Fruit fly (Drosophila melanogaster) Kc167 (cell line): ENCODE measurements around the gene Syx16.

Experiments
- Myc ChIP-seq: fragments of >200 bp; optimal IDR thresholded peaks from 2 replicates; lab custom pipeline; 2017; ENCODE audit warnings: missing external identifiers
- Sin3A ChIP-seq: fragments of >200 bp; optimal IDR thresholded peaks from 2 replicates; lab custom pipeline; 2018; ENCODE audit warnings: missing external identifiers
- h ChIP-seq: fragments of >200 bp; optimal IDR thresholded peaks from 3 replicates; lab custom pipeline; 2018; ENCODE audit warnings: missing external identifiers
- insv ChIP-seq: fragments of >200 bp; optimal IDR thresholded peaks from 3 replicates; lab custom pipeline; 2018; ENCODE audit warnings: missing external identifiers
- psq ChIP-seq: fragments of >200 bp; optimal IDR thresholded peaks from 2 replicates; lab custom pipeline; 2017; ENCODE audit warnings: missing external identifiers
- ttk ChIP-seq: sonication (Bioruptor generic); optimal IDR thresholded peaks from 2 replicates; lab custom pipeline; 2017; ENCODE audit warnings: missing external identifiers

The Syx16 gene

DNA sequence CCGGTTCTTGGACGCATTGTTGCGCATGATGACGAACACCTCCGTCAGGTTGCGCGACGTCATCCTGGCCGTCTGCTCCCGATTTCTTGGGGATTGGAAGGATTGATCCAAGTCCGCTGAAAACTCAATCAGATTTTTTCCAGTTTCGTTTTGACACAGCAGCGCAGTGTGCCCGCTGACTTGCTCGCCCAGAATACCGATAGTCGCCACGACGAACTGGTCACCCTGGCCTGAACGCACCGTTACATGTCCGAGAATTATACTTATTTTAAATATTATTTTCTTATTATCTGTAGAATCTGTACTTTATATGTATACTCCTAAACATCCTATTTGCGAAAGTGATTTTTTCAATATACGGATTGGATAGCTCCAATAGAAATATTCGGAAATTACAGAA lies at the start of gene Syx16:
Gene Syx16 (minus strand): TSS at position 172 of the 400 bp plus-strand sequence.
- TF ChIP-seq h (lab: Kevin White, UChicago) (no peak), insv (lab: Kevin White, UChicago) (no peak), Myc (lab: Kevin White, UChicago) (no peak), psq (lab: Kevin White, UChicago) (no peak), Sin3A (lab: Kevin White, UChicago) (no peak), ttk (lab: Kevin White, UChicago) (no peak)

DNA sequence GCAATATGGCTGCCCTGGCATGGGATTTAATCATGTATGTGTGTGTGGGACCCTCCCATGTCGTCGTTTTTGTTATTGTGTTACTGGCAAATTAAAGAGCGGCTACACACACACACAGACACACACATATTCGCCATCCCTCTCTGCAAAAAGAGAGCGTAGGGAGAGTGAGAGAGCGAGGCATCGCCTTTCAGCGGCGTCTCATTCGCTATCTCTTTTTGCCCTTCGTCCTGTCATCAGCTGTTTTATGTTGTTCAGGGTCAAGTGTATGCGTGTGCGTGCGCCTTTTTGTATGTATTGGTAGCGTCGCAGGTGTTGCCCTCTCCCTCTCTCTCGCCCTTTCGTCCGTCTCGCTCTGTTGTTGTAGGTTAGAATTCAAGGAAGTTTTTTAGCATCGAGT lies 43.3 kb upstream of the Syx16 start:
- TF ChIP-seq insv (lab: Kevin White, UChicago) (no peak), Sin3A (lab: Kevin White, UChicago) (no peak), ttk (lab: Kevin White, UChicago) (no peak), psq (lab: Kevin White, UChicago) (no peak)

DNA sequence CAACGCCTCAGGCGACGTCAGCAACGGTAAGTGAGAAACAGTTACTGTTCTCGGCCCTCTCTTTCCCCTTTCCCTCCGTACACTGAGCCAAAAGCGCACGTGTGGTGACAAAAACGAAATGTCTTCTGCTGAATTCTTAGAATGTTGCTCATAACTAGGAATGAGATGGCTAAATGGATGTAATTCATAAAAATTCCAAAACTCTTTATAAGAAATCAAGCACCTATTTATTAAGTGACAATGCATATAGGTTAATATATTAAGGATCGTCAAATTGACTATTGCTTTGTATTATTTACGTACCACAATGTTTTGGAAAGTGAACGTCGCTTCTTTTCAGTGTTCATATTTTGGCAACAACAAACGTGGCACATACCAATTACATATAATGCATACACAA lies 41.0 kb upstream of the Syx16 start:
- TF ChIP-seq Sin3A (lab: Kevin White, UChicago) = no peak
- no peak for TF ChIP-seq insv (lab: Kevin White, UChicago)
- TF ChIP-seq h (lab: Kevin White, UChicago) = no peak
- TF ChIP-seq psq (lab: Kevin White, UChicago) = no peak
- TF ChIP-seq ttk (lab: Kevin White, UChicago) = no peak
- no peak for TF ChIP-seq Myc (lab: Kevin White, UChicago)

DNA sequence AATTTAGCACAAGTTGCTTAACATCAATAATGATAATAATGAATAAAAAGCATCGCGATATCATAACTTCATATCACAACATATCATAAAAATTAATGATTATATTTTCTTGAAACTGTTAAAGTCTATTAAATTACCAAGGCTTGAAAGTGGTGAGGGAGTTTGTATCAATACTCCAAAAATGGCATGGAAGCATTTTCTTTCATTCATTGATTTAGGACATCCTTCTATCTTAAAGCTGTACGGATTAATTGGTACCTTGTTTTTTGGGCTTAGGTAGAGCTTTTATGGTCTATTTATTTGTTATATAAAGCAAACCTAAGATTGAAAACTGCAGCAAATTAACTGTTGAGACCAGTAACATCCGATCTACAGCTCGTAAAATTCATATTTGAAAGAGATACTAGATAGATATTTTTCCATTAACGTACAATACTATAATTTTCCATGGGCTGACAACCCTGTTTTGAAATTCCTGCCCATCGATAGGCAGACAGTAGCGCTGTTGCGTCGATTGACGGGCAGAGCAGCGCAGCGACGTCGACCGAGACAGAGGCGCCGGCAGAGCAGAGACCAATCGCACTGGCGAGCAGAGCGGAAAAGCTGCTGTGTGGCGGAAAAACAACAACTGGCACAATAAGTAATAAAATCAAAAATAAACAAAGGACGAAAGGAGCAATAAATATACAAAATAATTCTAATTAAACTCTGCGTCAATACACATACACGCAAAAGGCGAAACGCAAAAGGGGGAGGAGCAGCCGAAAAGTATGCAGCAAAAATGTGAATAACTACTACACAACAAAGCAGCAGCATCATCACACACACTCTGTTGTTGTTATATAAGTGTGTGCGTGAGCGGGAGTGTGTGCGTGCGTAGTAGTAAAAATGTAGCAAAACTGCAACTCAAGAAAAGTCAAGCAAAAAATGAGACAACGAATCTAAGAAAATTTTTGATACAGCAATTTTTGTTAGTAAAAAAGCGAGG lies 40.1 kb upstream of the Syx16 start, which contains the start of gene CG1695:
Gene CG1695 (plus strand): TSS at position 606 of the 988 bp plus-strand sequence.
- no peak for TF ChIP-seq ttk (lab: Kevin White, UChicago)
- no peak for TF ChIP-seq insv (lab: Kevin White, UChicago)
- no peak for TF ChIP-seq h (lab: Kevin White, UChicago)
- TF ChIP-seq psq (lab: Kevin White, UChicago) = no peak
- TF ChIP-seq Sin3A (lab: Kevin White, UChicago) = no peak
- TF ChIP-seq Myc (lab: Kevin White, UChicago) = no peak

DNA sequence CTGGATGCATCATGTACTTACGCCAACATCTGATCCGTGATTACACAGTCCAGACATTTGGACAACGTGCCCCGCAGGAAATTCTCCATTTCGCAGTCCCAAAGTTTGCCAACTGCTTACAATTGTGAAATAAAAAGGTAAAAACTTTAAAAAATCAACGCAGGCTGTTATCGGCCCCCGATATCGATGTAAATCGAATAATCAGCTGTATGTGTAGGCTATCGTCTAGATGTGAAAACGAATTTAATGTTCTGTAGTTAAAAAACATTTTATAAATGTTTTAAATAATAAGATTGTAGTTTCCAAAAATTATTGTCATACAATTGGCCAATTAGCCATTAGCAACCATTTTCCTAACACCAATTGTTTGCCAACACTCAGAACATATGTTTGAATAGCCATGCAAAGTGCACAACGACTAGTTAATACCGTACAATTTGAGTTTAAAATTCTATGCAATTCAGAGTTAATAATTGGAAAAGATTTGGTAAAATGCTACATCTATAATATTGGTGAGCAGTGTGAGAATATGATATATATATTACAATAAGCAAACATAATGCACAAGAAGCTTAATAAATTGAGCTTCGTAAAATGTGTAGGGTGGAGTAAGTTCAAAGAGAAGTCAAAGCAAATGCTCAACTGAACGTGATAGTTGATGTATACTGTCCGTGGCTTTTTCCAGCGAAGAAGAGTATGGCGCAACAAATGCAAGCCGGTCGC lies 36.1 kb upstream of the Syx16 start, which contains the start of the genes CG11710 and mal:
Gene CG11710 (minus strand): TSS at position 192 of the 723 bp plus-strand sequence.
Gene mal (plus strand): TSS at position 194 of the 723 bp plus-strand sequence.
- TF ChIP-seq ttk (lab: Kevin White, UChicago) (no peak), h (lab: Kevin White, UChicago) (no peak), Myc (lab: Kevin White, UChicago) (no peak), psq (lab: Kevin White, UChicago) (no peak), insv (lab: Kevin White, UChicago) (no peak), Sin3A (lab: Kevin White, UChicago) (no peak)

DNA sequence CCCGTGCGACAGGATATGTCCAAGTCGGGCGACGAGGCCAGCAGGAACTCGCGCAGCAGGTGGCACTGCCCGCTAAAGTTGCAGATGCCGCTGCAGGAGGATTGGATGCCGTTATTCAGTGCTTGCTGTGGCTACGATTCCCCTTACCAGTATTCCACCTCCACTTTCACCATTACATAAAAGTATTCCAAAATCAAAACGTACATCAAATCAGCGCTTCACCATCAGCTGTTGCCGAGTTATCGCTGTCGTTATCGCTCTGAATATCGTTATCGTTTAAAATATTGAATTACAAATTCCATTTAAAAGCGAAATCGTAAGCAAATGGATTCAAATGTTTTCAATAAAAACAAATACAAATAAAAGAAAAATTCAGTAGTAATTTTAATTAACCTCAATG lies 33.3 kb upstream of the Syx16 start, which contains the start of gene CG15456:
Gene CG15456 (minus strand): TSS at position 225 of the 400 bp plus-strand sequence.
- TF ChIP-seq insv (lab: Kevin White, UChicago) (no peak), Sin3A (lab: Kevin White, UChicago) (no peak), psq (lab: Kevin White, UChicago) (no peak), h (lab: Kevin White, UChicago) (no peak), ttk (lab: Kevin White, UChicago) (no peak), Myc (lab: Kevin White, UChicago) (no peak)

DNA sequence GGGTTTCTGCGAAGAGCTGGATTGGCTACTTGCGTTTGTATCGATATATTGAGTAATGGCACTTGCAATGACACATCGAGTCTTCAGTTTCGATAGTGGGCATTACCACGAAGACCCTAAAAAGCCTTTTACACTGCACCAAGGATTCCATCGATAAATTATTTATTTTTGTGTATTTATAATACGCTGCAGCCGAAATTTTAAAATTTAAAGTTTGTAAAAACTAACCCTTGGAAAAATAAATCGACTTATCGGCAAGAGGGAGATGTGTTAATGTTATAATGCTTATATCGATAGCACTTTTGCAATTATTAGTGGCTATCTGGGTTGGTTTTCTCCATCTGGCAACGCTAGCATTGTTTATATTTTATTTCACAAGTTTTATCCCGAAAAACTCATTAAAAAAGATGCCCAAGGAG lies 30.2 kb upstream of the Syx16 start, which contains the start of the genes Pp4-19C and cactin:
Gene Pp4-19C (minus strand): TSS at position 256 of the 419 bp plus-strand sequence.
Gene cactin (plus strand): TSS at position 323 of the 419 bp plus-strand sequence.
- TF ChIP-seq psq (lab: Kevin White, UChicago) = no peak
- TF ChIP-seq h (lab: Kevin White, UChicago) = no peak
- no peak for TF ChIP-seq ttk (lab: Kevin White, UChicago)
- no peak for TF ChIP-seq insv (lab: Kevin White, UChicago)
- no peak for TF ChIP-seq Sin3A (lab: Kevin White, UChicago)
- TF ChIP-seq Myc (lab: Kevin White, UChicago) = no peak

DNA sequence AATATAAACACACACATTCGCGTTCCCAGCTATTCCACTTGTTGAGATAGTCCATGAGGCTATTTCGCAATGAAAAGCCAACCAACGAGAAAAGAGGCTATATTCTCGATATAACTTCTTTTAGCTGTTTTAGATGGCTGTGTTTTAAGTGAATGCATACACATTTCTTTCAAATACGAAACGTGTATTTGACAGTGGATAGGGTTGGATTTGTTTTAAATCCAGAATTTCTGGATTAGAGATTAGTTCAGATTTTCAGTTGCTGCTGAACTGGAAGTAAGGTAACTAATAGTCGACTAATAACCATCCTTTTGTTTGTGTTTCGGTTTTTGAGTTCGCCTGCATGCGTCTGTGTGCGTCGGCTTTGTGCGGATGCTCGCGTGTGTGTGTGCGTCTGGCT lies 29.6 kb upstream of the Syx16 start:
- TF ChIP-seq ttk (lab: Kevin White, UChicago) (no peak), Myc (lab: Kevin White, UChicago) (no peak), insv (lab: Kevin White, UChicago) (no peak), psq (lab: Kevin White, UChicago) (no peak), Sin3A (lab: Kevin White, UChicago) (no peak), h (lab: Kevin White, UChicago) (no peak)

DNA sequence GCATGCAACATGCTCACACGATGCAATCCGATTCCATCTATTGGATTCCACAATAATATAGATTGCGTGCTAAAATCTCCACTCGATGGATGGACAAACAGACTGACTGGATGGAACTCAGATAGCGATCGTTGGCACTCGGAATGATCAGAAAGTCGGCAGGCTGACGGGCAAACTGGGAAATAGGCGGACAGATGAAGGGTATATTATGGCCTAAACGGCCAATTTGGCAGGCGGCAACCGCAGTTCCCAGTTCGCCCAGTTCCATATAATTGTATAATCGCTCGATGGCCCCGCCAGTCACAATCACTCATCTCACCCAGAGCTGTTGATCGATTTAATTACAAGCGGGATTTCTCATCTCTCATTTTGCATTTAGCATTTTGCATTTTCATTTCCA lies 25.8 kb upstream of the Syx16 start, which contains the start of gene Obp19d:
Gene Obp19d (plus strand): TSS at position 301 of the 400 bp plus-strand sequence.
- TF ChIP-seq Sin3A (lab: Kevin White, UChicago) (no peak), Myc (lab: Kevin White, UChicago) (no peak), insv (lab: Kevin White, UChicago) (no peak), ttk (lab: Kevin White, UChicago) (no peak), h (lab: Kevin White, UChicago) (no peak), psq (lab: Kevin White, UChicago) (no peak)

DNA sequence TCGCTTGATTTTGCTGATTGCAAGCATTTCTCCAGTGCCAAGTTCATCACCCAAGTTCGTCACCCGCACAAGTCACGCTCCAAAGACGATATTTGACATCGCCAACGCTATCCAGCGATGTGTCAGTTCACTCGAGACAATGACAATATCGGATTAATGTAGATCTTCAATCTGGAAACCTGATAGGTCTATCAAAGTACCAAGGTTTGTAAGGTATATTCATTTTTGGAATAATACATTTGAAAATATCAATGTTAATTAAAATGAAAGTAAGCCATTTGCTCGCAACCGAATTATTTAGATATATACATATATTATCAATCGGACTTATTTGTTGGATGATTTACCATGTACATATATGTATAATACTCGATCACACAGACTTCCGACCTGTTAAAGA lies 25.3 kb upstream of the Syx16 start, which contains the start of gene Obp19c:
Gene Obp19c (minus strand): TSS at position 101 of the 400 bp plus-strand sequence.
- no peak for TF ChIP-seq insv (lab: Kevin White, UChicago)
- no peak for TF ChIP-seq h (lab: Kevin White, UChicago)
